Worm (Caenorhabditis elegans) whole organism, L4 larva: ENCODE results near the gene jhdm-1.

Experiments used
- F10B5.3 ChIP-seq: sonication (generic microtip); optimal IDR thresholded peaks from 2 replicates; lab custom pipeline; 2016; ENCODE audit warnings: mild to moderate bottlenecking, missing genetic modification characterization, missing compliant biosample characterization
- F37D6.2 ChIP-seq: sonication (generic microtip); optimal IDR thresholded peaks from 2 replicates; lab custom pipeline; 2016; ENCODE audit warnings: mild to moderate bottlenecking, missing genetic modification characterization, missing compliant biosample characterization
- F44E2.7 ChIP-seq: fragments of 200-800 bp; sonication (Bioruptor generic); IDR thresholded peaks from 2 replicates; pipeline ENCODE4 v2.1.2; 2022; ENCODE audit warnings: missing genetic modification characterization, missing compliant biosample characterization
- F49E8.2 ChIP-seq: sonication (generic microtip); optimal IDR thresholded peaks from 2 replicates; lab custom pipeline; 2016; ENCODE audit warnings: missing compliant biosample characterization, mild to moderate bottlenecking, missing genetic modification characterization, borderline replicate concordance
- T20F7.1 ChIP-seq: fragments of 200-800 bp; sonication (Bioruptor generic); optimal IDR thresholded peaks from 2 replicates; lab custom pipeline; 2018; ENCODE audit warnings: mild to moderate bottlenecking, missing genetic modification characterization, missing compliant biosample characterization
- T26A8.4 ChIP-seq: fragments of 200-800 bp; sonication (Bioruptor generic); IDR thresholded peaks from 2 replicates; pipeline ENCODE4 v1.3.6; 2022; ENCODE audit warnings: missing genetic modification characterization, missing compliant biosample characterization
- Y105C5A.15 ChIP-seq: fragments of 200-800 bp; sonication (Bioruptor generic); IDR thresholded peaks from 2 replicates; pipeline ENCODE4 v1.3.6; 2022; ENCODE audit warnings: missing genetic modification characterization, missing compliant biosample characterization
- Y48G9A.11 ChIP-seq: fragments of 200-800 bp; sonication (Bioruptor generic); IDR thresholded peaks from 2 replicates; pipeline ENCODE4 v1.3.6; 2022; ENCODE audit warnings: missing genetic modification reagents, missing genetic modification characterization, missing compliant biosample characterization
- Y5F2A.4 ChIP-seq: fragments of 200-800 bp; sonication (Bioruptor generic); optimal IDR thresholded peaks from 2 replicates; lab custom pipeline; 2018; ENCODE audit warnings: mild to moderate bottlenecking, missing genetic modification characterization, missing compliant biosample characterization
- Y75B8A.6 ChIP-seq: fragments of 200-800 bp; sonication (Bioruptor generic); IDR thresholded peaks from 2 replicates; pipeline ENCODE4 v1.3.6; 2022; ENCODE audit warnings: missing genetic modification reagents, missing genetic modification characterization, missing compliant biosample characterization
- aha-1 ChIP-seq: fragments of 150-350 bp; peaks from one replicate; lab custom pipeline; 2014; ENCODE audit warnings: missing biosample characterization, missing genetic modification characterization
- ama-1 ChIP-seq: fragments of 150-350 bp; optimal IDR thresholded peaks from 2 replicates; lab custom pipeline; 2014; ENCODE audit warnings: inconsistent platforms, mixed read lengths
- ceh-20 ChIP-seq: fragments of 200-800 bp; sonication (Bioruptor generic); IDR thresholded peaks from 2 replicates; pipeline ENCODE4 v1.3.6; 2022; ENCODE audit warnings: missing genetic modification reagents, missing genetic modification characterization, missing compliant biosample characterization
- ceh-32 ChIP-seq: sonication (generic microtip); optimal IDR thresholded peaks from 2 replicates; lab custom pipeline; 2016; ENCODE audit warnings: mild to moderate bottlenecking, missing genetic modification characterization, missing compliant biosample characterization; ENCODE audit not compliant: poor library complexity
- daf-12 ChIP-seq: fragments of 150-350 bp; optimal IDR thresholded peaks from 2 replicates; lab custom pipeline; 2014; ENCODE audit warnings: missing biosample characterization, missing genetic modification reagents, missing genetic modification characterization
- daf-16 ChIP-seq, 3 experiments: sonication (generic microtip); optimal IDR thresholded peaks; 2 replicates each; lab custom pipeline; 2016 to 2017; ENCODE audit warnings: missing genetic modification characterization in 3 of 3, missing genetic modification reagents in 3 of 3, mild to moderate bottlenecking in 2 of 3, missing compliant biosample characterization in 2 of 3, missing biosample characterization in 1 of 3, moderate library complexity in 1 of 3
- dmd-6 ChIP-seq: fragments of 200-800 bp; sonication (Bioruptor generic); IDR thresholded peaks from 2 replicates; pipeline ENCODE4 v1.3.6; 2022; ENCODE audit warnings: missing genetic modification reagents, missing genetic modification characterization, missing compliant biosample characterization
- dmd-8 ChIP-seq: fragments of 200-800 bp; sonication (Bioruptor generic); IDR thresholded peaks from 2 replicates; pipeline ENCODE4 v1.3.6; 2022; ENCODE audit warnings: missing genetic modification characterization, missing compliant biosample characterization
- dpl-1 ChIP-seq: fragments of 150-350 bp; optimal IDR thresholded peaks from 2 replicates; lab custom pipeline; 2014; ENCODE audit warnings: missing biosample characterization, missing genetic modification reagents, missing genetic modification characterization
- duxl-1 ChIP-seq: sonication (generic microtip); optimal IDR thresholded peaks from 2 replicates; lab custom pipeline; 2016; ENCODE audit warnings: mild to moderate bottlenecking, missing genetic modification characterization, moderate library complexity, missing compliant biosample characterization; ENCODE audit not compliant: poor library complexity
- hmg-1.1 ChIP-seq: fragments of 200-800 bp; sonication (Bioruptor generic); IDR thresholded peaks from 2 replicates; pipeline ENCODE4 v1.3.6; 2022; ENCODE audit warnings: missing genetic modification reagents, missing genetic modification characterization, missing compliant biosample characterization
- lim-7 ChIP-seq: fragments of 200-800 bp; sonication (Bioruptor generic); IDR thresholded peaks from 2 replicates; pipeline ENCODE4 v1.3.6; 2022; ENCODE audit warnings: missing genetic modification characterization, missing compliant biosample characterization
- lin-1 ChIP-seq: fragments of 200-800 bp; sonication (Bioruptor generic); IDR thresholded peaks from 2 replicates; pipeline ENCODE4 v1.3.6; 2022; ENCODE audit warnings: missing genetic modification reagents, missing genetic modification characterization, missing compliant biosample characterization
- lin-13 ChIP-seq: fragments of 150-350 bp; optimal IDR thresholded peaks from 2 replicates; lab custom pipeline; 2014; ENCODE audit warnings: missing biosample characterization, missing genetic modification reagents, missing genetic modification characterization
- lin-29 ChIP-seq: fragments of 200-800 bp; sonication (Bioruptor generic); IDR thresholded peaks from 2 replicates; pipeline ENCODE4 v1.3.6; 2022; ENCODE audit warnings: missing genetic modification reagents, missing genetic modification characterization, missing compliant biosample characterization
- lin-38 ChIP-seq: fragments of 200-800 bp; sonication (Bioruptor generic); IDR thresholded peaks from 2 replicates; pipeline ENCODE4 v1.3.6; 2022; ENCODE audit warnings: missing genetic modification reagents, missing genetic modification characterization, missing compliant biosample characterization
- lsy-2 ChIP-seq, 2 experiments: fragments of 150-350 bp in 1 of 2; sonication (generic microtip) in 1 of 2; optimal IDR thresholded peaks; 2 replicates each; lab custom pipeline; 2014 to 2017; ENCODE audit warnings: missing biosample characterization in 2 of 2, missing genetic modification characterization in 2 of 2
- mdt-29 ChIP-seq: fragments of 200-800 bp; sonication (Bioruptor generic); IDR thresholded peaks from 2 replicates; pipeline ENCODE4 v1.3.6; 2022; ENCODE audit warnings: missing genetic modification reagents, missing genetic modification characterization, missing compliant biosample characterization
- mes-2 ChIP-seq: sonication (generic microtip); optimal IDR thresholded peaks from 2 replicates; lab custom pipeline; 2016; ENCODE audit warnings: missing genotype, mild to moderate bottlenecking, missing genetic modification characterization, missing compliant biosample characterization; ENCODE audit not compliant: poor library complexity, severe bottlenecking
- nhr-102 ChIP-seq: sonication (generic microtip); optimal IDR thresholded peaks from 2 replicates; lab custom pipeline; 2016; ENCODE audit warnings: mild to moderate bottlenecking, missing genetic modification characterization, moderate library complexity, missing compliant biosample characterization
- nhr-111 ChIP-seq: fragments of 200-800 bp; sonication (Bioruptor generic); optimal IDR thresholded peaks from 2 replicates; lab custom pipeline; 2018; ENCODE audit warnings: mild to moderate bottlenecking, missing genetic modification characterization, missing compliant biosample characterization
- nhr-28 ChIP-seq: fragments of 150-350 bp; optimal IDR thresholded peaks from 2 replicates; lab custom pipeline; 2014; ENCODE audit warnings: missing biosample characterization, missing genetic modification characterization
- nhr-41 ChIP-seq: fragments of 200-800 bp; sonication (Bioruptor generic); IDR thresholded peaks from 2 replicates; pipeline ENCODE4 v1.3.6; 2022; ENCODE audit warnings: missing genetic modification reagents, missing genetic modification characterization, missing compliant biosample characterization
- nhr-42 ChIP-seq: fragments of 200-800 bp; sonication (Bioruptor generic); IDR thresholded peaks from 2 replicates; pipeline ENCODE4 v1.3.6; 2022; ENCODE audit warnings: missing genetic modification characterization, missing compliant biosample characterization
- nhr-48 ChIP-seq: sonication (generic microtip); optimal IDR thresholded peaks from 2 replicates; lab custom pipeline; 2016; ENCODE audit warnings: mild to moderate bottlenecking, missing genetic modification characterization, missing compliant biosample characterization
- nhr-76 ChIP-seq: fragments of 150-350 bp; optimal IDR thresholded peaks from 2 replicates; lab custom pipeline; 2014; ENCODE audit warnings: missing biosample characterization, missing genetic modification characterization
- pha-4 ChIP-seq, 2 experiments: fragments of 150-350 bp in 1 of 2; fragments of 200-800 bp in 1 of 2; sonication (Bioruptor generic) in 1 of 2; IDR thresholded peaks in 1 of 2; optimal IDR thresholded peaks in 1 of 2; 2 replicates each; pipeline versions ENCODE4 v1.3.6 to Lab custom; 2014 to 2022; ENCODE audit warnings: missing genetic modification characterization in 2 of 2, missing genetic modification reagents in 2 of 2, missing biosample characterization in 1 of 2, missing compliant biosample characterization in 1 of 2
- php-3 ChIP-seq: fragments of 200-800 bp; sonication (Bioruptor generic); IDR thresholded peaks from 2 replicates; pipeline ENCODE4 v1.3.6; 2022; ENCODE audit warnings: missing genetic modification reagents, missing genetic modification characterization, missing compliant biosample characterization
- snpc-1.2 ChIP-seq: fragments of 200-800 bp; sonication (Bioruptor generic); IDR thresholded peaks from 2 replicates; pipeline ENCODE4 v1.3.6; 2022; ENCODE audit warnings: missing genetic modification reagents, missing genetic modification characterization, missing compliant biosample characterization
- spr-1 ChIP-seq: sonication (generic microtip); optimal IDR thresholded peaks from 2 replicates; lab custom pipeline; 2016; ENCODE audit warnings: mild to moderate bottlenecking, missing genetic modification characterization, missing compliant biosample characterization
- tag-97 ChIP-seq: fragments of 200-800 bp; sonication (Bioruptor generic); IDR thresholded peaks from 2 replicates; pipeline ENCODE4 v1.3.6; 2022; ENCODE audit warnings: missing genetic modification characterization, missing compliant biosample characterization
- unc-62 ChIP-seq, 3 experiments: fragments of 150-350 bp in 1 of 3; sonication (generic microtip); optimal IDR thresholded peaks in 2 of 3; peaks in 1 of 3; 1 replicate in 1 of 3; 2 replicates in 2 of 3; lab custom pipeline; 2014 to 2017; ENCODE audit warnings: missing biosample characterization in 3 of 3, missing genetic modification characterization in 3 of 3, missing genetic modification reagents in 3 of 3, missing genotype in 1 of 3
- zfp-3 ChIP-seq: fragments of 200-800 bp; sonication (Bioruptor generic); conservative IDR thresholded peaks from 2 replicates; pipeline ENCODE4 v1.3.6; 2022; ENCODE audit warnings: missing genetic modification reagents, missing genetic modification characterization, missing compliant biosample characterization
- zip-11 ChIP-seq: fragments of 200-800 bp; sonication (Bioruptor generic); IDR thresholded peaks from 2 replicates; pipeline ENCODE4 v1.3.6; 2022; ENCODE audit warnings: missing genetic modification characterization, missing compliant biosample characterization

jhdm-1 gene

ce11 chrIII:6453665-6454064 is 618 bp upstream of the jhdm-1 start (continued):
- TF ChIP-seq nhr-76 (tag; lab: Kevin White, UChicago) (no peak), dpl-1 (GFP tag; lab: Kevin White, UChicago) (peak; percentile 81), ama-1 (lab: Kevin White, UChicago) (peak; percentile 38), nhr-48 (tag; lab: Kevin White, UChicago) (peak; percentile 34), nhr-111 (no peak), hmg-1.1 (peak; percentile 78), ceh-20 (GFP tag; lab: Robert Waterston, UW) (peak; percentile 74), lin-29 (GFP tag; lab: Robert Waterston, UW) (no peak), F37D6.2 (tag; lab: Kevin White, UChicago) (no peak), nhr-28 (tag; lab: Kevin White, UChicago) (peak; percentile 80), nhr-42 (GFP tag; lab: Robert Waterston, UW) (0 out of 2 replicates have a peak, but pooled peaks have one; percentile 11), tag-97 (GFP tag; lab: Robert Waterston, UW) (no peak), Y48G9A.11 (no peak), lin-1 (GFP tag; lab: Robert Waterston, UW) (peak; percentile 66), zip-11 (GFP tag; lab: Robert Waterston, UW) (no peak), spr-1 (peak; percentile 80)

ce11 chrIII:6459820-6460219 is 5.5 kb downstream of the jhdm-1 start, which contains the start of gene algn-1:
algn-1 (plus strand) TSS chrIII:6460120.
- TF ChIP-seq mdt-29 (no peak), Y105C5A.15 (GFP tag; lab: Robert Waterston, UW) (0 out of 2 replicates have a peak, but pooled peaks have one; percentile 18), aha-1 (tag; lab: Kevin White, UChicago) (peak; percentile 49), php-3 (no peak)

ce11 chrIII:6462610-6463009 is 8.3 kb downstream of the jhdm-1 start, which contains the start of gene T26A5.8:
T26A5.8 (minus strand) TSS chrIII:6462856.
- TF ChIP-seq zip-11 (GFP tag; lab: Robert Waterston, UW) = no peak
- TF ChIP-seq dmd-6 = 0 out of 2 replicates have a peak, but pooled peaks have one; percentile 18
- TF ChIP-seq T20F7.1 (GFP tag; lab: Kevin White, UChicago) = no peak
- peak; percentile 95 for TF ChIP-seq aha-1 (tag; lab: Kevin White, UChicago)
- 0 out of 2 replicates have a peak, but pooled peaks have one; percentile 2 for TF ChIP-seq F44E2.7 (GFP tag; lab: Robert Waterston, UW)
- peak; percentile 60 for TF ChIP-seq lin-38 (GFP tag; lab: Robert Waterston, UW)
- peak; percentile 60 for TF ChIP-seq duxl-1
- peak; percentile 62 for TF ChIP-seq Y48G9A.11
- TF ChIP-seq lin-13 = no peak
- no peak for TF ChIP-seq F49E8.2 (tag; lab: Kevin White, UChicago)
- peak in 1 of 2 experiments; percentile 53 for TF ChIP-seq lsy-2 (tag; optimal IDR thresholded peaks at IDR 0.05; lab: Kevin White, UChicago)
- TF ChIP-seq lim-7 (GFP tag; lab: Robert Waterston, UW) = no peak
- 0 out of 2 replicates have a peak, but pooled peaks have one; percentile 7 for TF ChIP-seq lin-1 (GFP tag; lab: Robert Waterston, UW)
- no peak for TF ChIP-seq ceh-32
- TF ChIP-seq unc-62 (GFP tag; optimal IDR thresholded peaks at IDR 0.05 in 1 of 2; lab: Kevin White, UChicago) = peak in 1 of 2 experiments; percentile 33
- no peak for TF ChIP-seq unc-62 (tag; optimal IDR thresholded peaks at IDR 0.05; lab: Kevin White, UChicago)
- TF ChIP-seq nhr-41 (GFP tag; lab: Robert Waterston, UW) = no peak
- no peak for TF ChIP-seq F10B5.3 (tag; lab: Kevin White, UChicago)
- TF ChIP-seq dmd-8 = 0 out of 2 replicates have a peak, but pooled peaks have one; percentile 26
- TF ChIP-seq pha-4 (GFP tag; IDR thresholded peaks at IDR 0.05; lab: Robert Waterston, UW) = peak; percentile 52; the same call in 1 of the 2 replicates
- TF ChIP-seq pha-4 (tag; optimal IDR thresholded peaks at IDR 0.05; lab: Kevin White, UChicago) = no peak
- peak; percentile 43; the same call in 1 of the 2 replicates for TF ChIP-seq zfp-3 (GFP tag; lab: Robert Waterston, UW)
- TF ChIP-seq ama-1 (lab: Kevin White, UChicago) = peak; percentile 93
- TF ChIP-seq mes-2 = peak; percentile 19
- peak; percentile 61 for TF ChIP-seq nhr-102 (tag; lab: Kevin White, UChicago)
- peak; percentile 14 for TF ChIP-seq Y5F2A.4
- TF ChIP-seq daf-16 (GFP tag; optimal IDR thresholded peaks at IDR 0.05; lab: Kevin White, UChicago) = peak in 1 of 2 experiments; percentile 13
- peak; percentile 28 for TF ChIP-seq daf-16 (tag; optimal IDR thresholded peaks at IDR 0.05; lab: Kevin White, UChicago)
- TF ChIP-seq snpc-1.2 = 0 out of 2 replicates have a peak, but pooled peaks have one; percentile 28
- TF ChIP-seq T26A8.4 (GFP tag; lab: Robert Waterston, UW) = peak; percentile 57
- TF ChIP-seq daf-12 (tag; lab: Kevin White, UChicago) = no peak
- peak; percentile 20 for TF ChIP-seq spr-1
- TF ChIP-seq Y75B8A.6 (GFP tag; lab: Robert Waterston, UW) = peak; percentile 72; the same call in 1 of the 2 replicates
